Worm (Caenorhabditis elegans) whole organism, L1 larva: Measurements from ENCODE around the gene F47G3.1.

Experiments
- F16B12.6 ChIP-seq: fragments of 150-350 bp; optimal IDR thresholded peaks from 2 replicates; lab custom pipeline; 2014; ENCODE audit warnings: missing biosample characterization, missing genetic modification characterization
- Y116A8C.19 ChIP-seq: sonication (generic microtip); optimal IDR thresholded peaks from 2 replicates; lab custom pipeline; 2016; ENCODE audit warnings: missing compliant biosample characterization, missing genetic modification characterization, borderline replicate concordance
- aly-2 ChIP-seq: fragments of 150-350 bp; optimal IDR thresholded peaks from 2 replicates; lab custom pipeline; 2014; ENCODE audit warnings: missing biosample characterization, missing genetic modification characterization
- ceh-82 ChIP-seq, 3 experiments: fragments of 150-350 bp in 1 of 3; sonication (generic microtip) in 2 of 3; optimal IDR thresholded peaks; 2 replicates each; lab custom pipeline; 2014 to 2017; ENCODE audit warnings: missing biosample characterization in 3 of 3, missing genetic modification characterization in 3 of 3
- dpl-1 ChIP-seq, 3 experiments: fragments of 150-350 bp in 2 of 3; sonication (generic microtip) in 1 of 3; optimal IDR thresholded peaks; 2 replicates each; lab custom pipeline; 2014 to 2017; ENCODE audit warnings: missing biosample characterization in 3 of 3, missing genetic modification characterization in 3 of 3, missing genetic modification reagents in 3 of 3
- fkh-10 ChIP-seq: sonication (generic microtip); optimal IDR thresholded peaks from 2 replicates; lab custom pipeline; 2017; ENCODE audit warnings: missing biosample characterization, missing genetic modification reagents, missing genetic modification characterization
- fos-1 ChIP-seq: fragments of 150-350 bp; optimal IDR thresholded peaks from 2 replicates; lab custom pipeline; 2014; ENCODE audit warnings: missing biosample characterization, missing genetic modification characterization
- hlh-4 ChIP-seq: sonication (generic microtip); optimal IDR thresholded peaks from 2 replicates; lab custom pipeline; 2016; ENCODE audit warnings: mild to moderate bottlenecking, missing genetic modification characterization, missing compliant biosample characterization
- nhr-11 ChIP-seq: fragments of 150-350 bp; optimal IDR thresholded peaks from 2 replicates; lab custom pipeline; 2014; ENCODE audit warnings: missing biosample characterization, missing genetic modification characterization
- nhr-237 ChIP-seq: fragments of 150-350 bp; optimal IDR thresholded peaks from 2 replicates; lab custom pipeline; 2014; ENCODE audit warnings: missing biosample characterization, missing genetic modification characterization
- nhr-77 ChIP-seq: fragments of 150-350 bp; optimal IDR thresholded peaks from 2 replicates; lab custom pipeline; 2014; ENCODE audit warnings: missing biosample characterization, missing genetic modification characterization
- sox-4 ChIP-seq: sonication (generic microtip); optimal IDR thresholded peaks from 2 replicates; lab custom pipeline; 2016; ENCODE audit warnings: missing genetic modification characterization, missing compliant biosample characterization
- tbx-2 ChIP-seq: sonication (generic microtip); optimal IDR thresholded peaks from 2 replicates; lab custom pipeline; 2016; ENCODE audit warnings: missing genetic modification characterization, missing compliant biosample characterization

DNA sequence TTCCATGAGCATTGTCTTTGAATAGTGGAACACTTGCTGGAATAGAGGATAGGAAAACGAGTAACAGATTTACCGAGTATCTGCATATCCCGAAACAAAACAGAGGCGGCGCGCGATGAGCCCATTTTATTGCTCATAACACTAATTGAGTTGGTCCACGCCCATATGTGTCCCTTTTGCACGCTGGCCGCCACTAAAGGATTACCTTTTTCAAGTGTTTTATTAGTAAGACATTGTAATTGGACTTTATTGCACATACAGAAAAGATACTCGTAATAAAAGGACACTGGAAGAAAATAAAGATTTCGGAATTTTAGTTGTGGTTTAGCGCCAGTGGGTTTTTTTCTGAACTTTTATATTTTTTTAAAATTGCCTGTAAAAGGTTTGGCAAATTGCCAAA is 27.7 kb downstream of the F47G3.1 start, which contains the start of gene hlh-15:
- TF ChIP-seq dpl-1 (GFP tag; optimal IDR thresholded peaks at IDR 0.05; lab: Kevin White, UChicago) (no peak), sox-4 (tag; lab: Kevin White, UChicago) (no peak), fkh-10 (GFP tag; lab: Kevin White, UChicago) (no peak), hlh-4 (tag; lab: Kevin White, UChicago) (no peak), nhr-77 (tag; lab: Kevin White, UChicago) (no peak), aly-2 (tag; lab: Kevin White, UChicago) (no peak), nhr-237 (no peak), Y116A8C.19 (tag; lab: Kevin White, UChicago) (no peak), fos-1 (tag; lab: Kevin White, UChicago) (no peak), nhr-11 (tag; lab: Kevin White, UChicago) (no peak), ceh-82 (tag; optimal IDR thresholded peaks at IDR 0.05; lab: Kevin White, UChicago) (no peak), tbx-2 (tag; lab: Kevin White, UChicago) (no peak), F16B12.6 (tag; lab: Kevin White, UChicago) (no peak)
